Fruit fly (Drosophila melanogaster) whole organism, embryonic: ENCODE results near the gene CG5498.
A peak's percentile ranks its signal among the peaks of the same experiment; 100 is the strongest.

ENCODE experiments used
- Abd-B ChIP-seq: fragments of 200-800 bp; sonication (Bioruptor generic); optimal IDR thresholded peaks from 2 replicates; lab custom pipeline; 2018; ENCODE audit warnings: missing biosample characterization, mild to moderate bottlenecking, missing genetic modification characterization, moderate library complexity
- Antp ChIP-seq: fragments of 200-800 bp; sonication (Bioruptor generic); optimal IDR thresholded peaks from 3 replicates; lab custom pipeline; 2016; ENCODE audit warnings: missing biosample characterization, missing genetic modification characterization
- CG10147 ChIP-seq: fragments of 200-800 bp; sonication (Bioruptor generic); optimal IDR thresholded peaks from 2 replicates; lab custom pipeline; 2019; ENCODE audit warnings: missing biosample characterization, mild to moderate bottlenecking, missing genetic modification characterization, moderate library complexity
- CG10209 ChIP-seq: fragments of 200-800 bp; sonication (Bioruptor generic); optimal IDR thresholded peaks from 3 replicates; lab custom pipeline; 2017; ENCODE audit warnings: missing biosample characterization, mild to moderate bottlenecking, missing genetic modification characterization, missing genetic modification reagents
- CG1024 ChIP-seq: fragments of 200-800 bp; sonication (Bioruptor generic); IDR thresholded peaks from 2 replicates; pipeline ENCODE4 v1.3.6; 2022; ENCODE audit warnings: missing biosample characterization, missing genetic modification characterization
- CG10654 ChIP-seq: fragments of 200-800 bp; sonication (Bioruptor generic); optimal IDR thresholded peaks from 2 replicates; lab custom pipeline; 2016; ENCODE audit warnings: missing biosample characterization, missing genetic modification characterization
- CG12219 ChIP-seq: fragments of 200-800 bp; sonication (Bioruptor generic); optimal IDR thresholded peaks from 3 replicates; lab custom pipeline; 2018; ENCODE audit warnings: missing biosample characterization, mild to moderate bottlenecking, missing genetic modification characterization
- CG12659 ChIP-seq: fragments of 200-800 bp; sonication (Bioruptor generic); optimal IDR thresholded peaks from 3 replicates; lab custom pipeline; 2017; ENCODE audit warnings: mild to moderate bottlenecking, missing biosample characterization, missing genetic modification reagents, missing genetic modification characterization
- CG13624 ChIP-seq: fragments of 200-800 bp; sonication (Bioruptor generic); optimal IDR thresholded peaks from 2 replicates; lab custom pipeline; 2016; ENCODE audit warnings: missing biosample characterization, missing genetic modification characterization
- CG15073 ChIP-seq: fragments of 200-800 bp; sonication (Bioruptor generic); optimal IDR thresholded peaks from 2 replicates; lab custom pipeline; 2016; ENCODE audit warnings: missing biosample characterization, missing genetic modification characterization
- CG16813 ChIP-seq: fragments of 200-800 bp; sonication (Bioruptor generic); IDR thresholded peaks from 3 replicates; pipeline ENCODE4 v1.3.6; 2022; ENCODE audit warnings: missing biosample characterization, missing genetic modification characterization; ENCODE audit not compliant: partially characterized antibody
- CG17328 ChIP-seq: fragments of 200-800 bp; sonication (Bioruptor generic); IDR thresholded peaks from 2 replicates; pipeline ENCODE4 v1.3.6; 2022; ENCODE audit warnings: missing biosample characterization, missing genetic modification characterization
- CG17359 ChIP-seq: fragments of 200-800 bp; sonication (Bioruptor generic); optimal IDR thresholded peaks from 3 replicates; lab custom pipeline; 2018; ENCODE audit warnings: missing biosample characterization, mild to moderate bottlenecking, missing genetic modification characterization, moderate library complexity
- CG18619 ChIP-seq: fragments of 200-800 bp; sonication (Bioruptor generic); optimal IDR thresholded peaks from 3 replicates; lab custom pipeline; 2017; ENCODE audit warnings: missing biosample characterization, mild to moderate bottlenecking, missing genetic modification characterization
- CG2889 ChIP-seq: fragments of 200-800 bp; sonication (Bioruptor generic); IDR thresholded peaks from 3 replicates; pipeline ENCODE4 v1.3.6; 2022; ENCODE audit warnings: missing biosample characterization, missing genetic modification characterization
- CG32772 ChIP-seq: fragments of 200-800 bp; sonication (Bioruptor generic); IDR thresholded peaks from 2 replicates; pipeline ENCODE4 v1.3.6; 2022; ENCODE audit warnings: missing biosample characterization, missing genetic modification characterization
- CG4424 ChIP-seq: fragments of 200-800 bp; sonication (Bioruptor generic); optimal IDR thresholded peaks from 3 replicates; lab custom pipeline; 2016; ENCODE audit warnings: missing biosample characterization, missing genetic modification characterization
- CG4617 ChIP-seq: fragments of 200-800 bp; sonication (Bioruptor generic); optimal IDR thresholded peaks from 3 replicates; lab custom pipeline; 2016; ENCODE audit warnings: missing biosample characterization, missing genetic modification characterization, borderline replicate concordance
- CG4820 ChIP-seq: fragments of 200-800 bp; sonication (Bioruptor generic); optimal IDR thresholded peaks from 3 replicates; lab custom pipeline; 2016; ENCODE audit warnings: missing biosample characterization, missing genetic modification characterization
- CG7745 ChIP-seq: fragments of 200-800 bp; sonication (Bioruptor generic); optimal IDR thresholded peaks from 2 replicates; lab custom pipeline; 2018; ENCODE audit warnings: missing biosample characterization, mild to moderate bottlenecking, missing genetic modification characterization, moderate library complexity
- CG7928 ChIP-seq: fragments of 200-800 bp; sonication (Bioruptor generic); optimal IDR thresholded peaks from 2 replicates; lab custom pipeline; 2017; ENCODE audit warnings: missing biosample characterization, mild to moderate bottlenecking, missing genetic modification characterization
- CG7963 ChIP-seq: fragments of 200-800 bp; sonication (Bioruptor generic); IDR thresholded peaks from 3 replicates; pipeline ENCODE4 v1.3.6; 2022; ENCODE audit warnings: missing biosample characterization, missing genetic modification characterization; ENCODE audit not compliant: partially characterized antibody
- CG9609 ChIP-seq: fragments of 200-800 bp; sonication (Bioruptor generic); optimal IDR thresholded peaks from 3 replicates; lab custom pipeline; 2016; ENCODE audit warnings: missing biosample characterization, missing genetic modification characterization
- CG9727 ChIP-seq: fragments of 200-800 bp; sonication (Bioruptor generic); optimal IDR thresholded peaks from 3 replicates; lab custom pipeline; 2017; ENCODE audit warnings: missing biosample characterization, mild to moderate bottlenecking, missing genetic modification characterization
- Drgx ChIP-seq: fragments of 200-800 bp; sonication (Bioruptor generic); IDR thresholded peaks from 2 replicates; pipeline ENCODE4 v1.3.6; 2022; ENCODE audit warnings: missing biosample characterization, missing genetic modification characterization
- Fer1 ChIP-seq: fragments of 200-800 bp; sonication (Bioruptor generic); optimal IDR thresholded peaks from 2 replicates; lab custom pipeline; 2017; ENCODE audit warnings: missing biosample characterization, mild to moderate bottlenecking, missing genetic modification characterization
- HLH3B ChIP-seq: fragments of 200-800 bp; sonication (Bioruptor generic); IDR thresholded peaks from 2 replicates; pipeline ENCODE4 v1.3.6; 2022; ENCODE audit warnings: missing biosample characterization, missing genetic modification characterization
- Meics ChIP-seq: fragments of 200-800 bp; sonication (Bioruptor generic); optimal IDR thresholded peaks from 2 replicates; lab custom pipeline; 2017; ENCODE audit warnings: missing biosample characterization, mild to moderate bottlenecking, missing genetic modification characterization
- NC2α ChIP-seq: fragments of 200-800 bp; sonication (Bioruptor generic); optimal IDR thresholded peaks from 2 replicates; lab custom pipeline; 2016; ENCODE audit warnings: missing biosample characterization, missing genetic modification characterization
- NfI ChIP-seq: fragments of 200-800 bp; sonication (Bioruptor generic); optimal IDR thresholded peaks from 3 replicates; lab custom pipeline; 2018; ENCODE audit warnings: missing biosample characterization, mild to moderate bottlenecking, missing genetic modification characterization, moderate library complexity
- Pdp1 ChIP-seq, 2 experiments: fragments of 200-800 bp; sonication (Bioruptor generic); optimal IDR thresholded peaks; 3 replicates each; lab custom pipeline; 2016; ENCODE audit warnings: missing biosample characterization in 2 of 2, missing genetic modification characterization in 2 of 2, mild to moderate bottlenecking in 1 of 2, moderate library complexity in 1 of 2
- Stat92E ChIP-seq, 3 experiments: fragments of >200 bp in 2 of 3; fragments of 200-800 bp in 1 of 3; sonication (Bioruptor generic) in 1 of 3; optimal IDR thresholded peaks; 2 replicates each; lab custom pipeline; 2017 to 2019; ENCODE audit warnings: missing biosample characterization in 3 of 3, missing genetic modification characterization in 3 of 3, mild to moderate bottlenecking in 1 of 3, moderate library complexity in 1 of 3
- bigmax ChIP-seq: fragments of 200-800 bp; sonication (Bioruptor generic); optimal IDR thresholded peaks from 2 replicates; lab custom pipeline; 2018; ENCODE audit warnings: missing biosample characterization, mild to moderate bottlenecking, missing genetic modification characterization
- cas ChIP-seq: fragments of 200-800 bp; sonication (Bioruptor generic); IDR thresholded peaks from 2 replicates; pipeline ENCODE4 v1.3.6; 2022; ENCODE audit warnings: missing biosample characterization, missing genetic modification characterization
- croc ChIP-seq: fragments of 200-800 bp; sonication (Bioruptor generic); conservative IDR thresholded peaks from 3 replicates; pipeline ENCODE4 v1.3.6; 2022; ENCODE audit warnings: missing biosample characterization, missing genetic modification characterization
- dati ChIP-seq: fragments of 200-800 bp; sonication (Bioruptor generic); IDR thresholded peaks from 2 replicates; pipeline ENCODE4 v1.3.6; 2022; ENCODE audit warnings: missing biosample characterization, missing genetic modification characterization
- dmrt11E ChIP-seq: fragments of 200-800 bp; sonication (Bioruptor generic); optimal IDR thresholded peaks from 3 replicates; lab custom pipeline; 2018; ENCODE audit warnings: missing biosample characterization, mild to moderate bottlenecking, missing genetic modification characterization, moderate library complexity
- fd3F ChIP-seq: fragments of 200-800 bp; sonication (Bioruptor generic); optimal IDR thresholded peaks from 2 replicates; lab custom pipeline; 2018; ENCODE audit warnings: missing biosample characterization, mild to moderate bottlenecking, missing genetic modification characterization, moderate library complexity
- gfzf ChIP-seq: fragments of 200-800 bp; sonication (Bioruptor generic); optimal IDR thresholded peaks from 2 replicates; lab custom pipeline; 2016; ENCODE audit warnings: missing biosample characterization, mild to moderate bottlenecking, missing genetic modification characterization, moderate library complexity
- nerfin-2 ChIP-seq: fragments of 200-800 bp; sonication (Bioruptor generic); IDR thresholded peaks from 2 replicates; pipeline ENCODE4 v1.3.6; 2022; ENCODE audit warnings: missing biosample characterization, missing genetic modification characterization; ENCODE audit not compliant: partially characterized antibody
- pan ChIP-seq, 4 experiments: fragments of >200 bp in 3 of 4; fragments of 200-800 bp in 1 of 4; sonication (Bioruptor generic) in 1 of 4; optimal IDR thresholded peaks in 3 of 4; IDR thresholded peaks in 1 of 4; 2 replicates each; pipeline versions ENCODE4 v1.3.6 to Lab custom; 2017 to 2022; ENCODE audit warnings: missing biosample characterization in 2 of 4, missing genetic modification characterization in 2 of 4, mixed read lengths in 1 of 4
- pum ChIP-seq: fragments of 200-800 bp; sonication (Bioruptor generic); optimal IDR thresholded peaks from 2 replicates; lab custom pipeline; 2016; ENCODE audit warnings: missing biosample characterization, missing genetic modification characterization
- run ChIP-seq: fragments of 200-800 bp; sonication (Bioruptor generic); optimal IDR thresholded peaks from 3 replicates; lab custom pipeline; 2018; ENCODE audit warnings: missing biosample characterization, mild to moderate bottlenecking, missing genetic modification characterization
- sr ChIP-seq: fragments of 200-800 bp; sonication (Bioruptor generic); IDR thresholded peaks from 3 replicates; pipeline ENCODE4 v1.3.6; 2022; ENCODE audit warnings: missing biosample characterization, missing genetic modification characterization
- toy ChIP-seq: fragments of 200-800 bp; sonication (Bioruptor generic); IDR thresholded peaks from 2 replicates; pipeline ENCODE4 v1.3.6; 2022; ENCODE audit warnings: missing biosample characterization, missing genetic modification characterization
- zen ChIP-seq: fragments of 200-800 bp; sonication (Bioruptor generic); optimal IDR thresholded peaks from 3 replicates; lab custom pipeline; 2018; ENCODE audit warnings: missing biosample characterization, mild to moderate bottlenecking, missing genetic modification characterization, moderate library complexity

CG5498 gene

dm6 chr3L:20398243-20399222 lies 14.6 kb upstream of the CG5498 start (continued):
- TF ChIP-seq CG18619 = peak; percentile 88
- TF ChIP-seq nerfin-2 (GFP tag; lab: Robert Waterston, UW) = no peak
- TF ChIP-seq cas (GFP tag; lab: Robert Waterston, UW) = no peak
- TF ChIP-seq CG32772 (GFP tag; lab: Robert Waterston, UW) = peak; percentile 23; the same call in 1 of the 2 replicates
- peak; percentile 82 for TF ChIP-seq Meics
- peak; percentile 69 to 85 for TF ChIP-seq Pdp1 (GFP tag; optimal IDR thresholded peaks at IDR 0.05; lab: Kevin White, UChicago)
- peak; percentile 42 for TF ChIP-seq NC2α (GFP tag; lab: Kevin White, UChicago)
- TF ChIP-seq zen (tag; lab: Kevin White, UChicago) = peak; percentile 46
- peak; percentile 83 for TF ChIP-seq CG10209 (GFP tag; lab: Kevin White, UChicago)
- TF ChIP-seq Stat92E (GFP tag; optimal IDR thresholded peaks at IDR 0.05; lab: Kevin White, UChicago) = peak in 1 of 3 experiments; percentile 46
- peak; percentile 32 for TF ChIP-seq CG4617 (GFP tag; lab: Kevin White, UChicago)
- TF ChIP-seq CG10147 (GFP tag; lab: Kevin White, UChicago) = peak; percentile 81
- TF ChIP-seq CG16813 = no peak
- peak; percentile 91 for TF ChIP-seq CG4424 (GFP tag; lab: Kevin White, UChicago)
- TF ChIP-seq CG13624 (GFP tag; lab: Kevin White, UChicago) = peak; percentile 75
- no peak for TF ChIP-seq toy (GFP tag; lab: Robert Waterston, UW)
- peak; percentile 85 for TF ChIP-seq CG12219 (GFP tag; lab: Kevin White, UChicago)
- peak; percentile 74 for TF ChIP-seq CG4820 (GFP tag; lab: Kevin White, UChicago)
- no peak for TF ChIP-seq sr (GFP tag; lab: Robert Waterston, UW)
- TF ChIP-seq gfzf (GFP tag; lab: Kevin White, UChicago) = no peak
- TF ChIP-seq CG7963 (GFP tag; lab: Robert Waterston, UW) = no peak
- TF ChIP-seq dati (GFP tag; lab: Robert Waterston, UW) = 0 out of 2 replicates have a peak, but pooled peaks have one; percentile 28
- TF ChIP-seq HLH3B (GFP tag; lab: Robert Waterston, UW) = peak; percentile 72
- TF ChIP-seq CG10654 = peak; percentile 71
- TF ChIP-seq CG7745 = no peak
- TF ChIP-seq dmrt11E (tag; lab: Kevin White, UChicago) = peak; percentile 70
- TF ChIP-seq fd3F (GFP tag; lab: Kevin White, UChicago) = peak; percentile 86
- TF ChIP-seq Abd-B = peak; percentile 69
- peak; percentile 87 for TF ChIP-seq CG17359 (tag; lab: Kevin White, UChicago)
- TF ChIP-seq CG1024 (GFP tag; lab: Robert Waterston, UW) = 0 out of 2 replicates have a peak, but pooled peaks have one; percentile 17
- TF ChIP-seq run (tag; lab: Kevin White, UChicago) = peak; percentile 76
- no peak for TF ChIP-seq bigmax (GFP tag; lab: Kevin White, UChicago)
- TF ChIP-seq Antp = peak; percentile 58
- TF ChIP-seq Fer1 (GFP tag; lab: Kevin White, UChicago) = peak; percentile 85
- TF ChIP-seq CG15073 (GFP tag; lab: Kevin White, UChicago) = no peak
- TF ChIP-seq Drgx (GFP tag; lab: Robert Waterston, UW) = peak; percentile 78
- TF ChIP-seq CG9609 (GFP tag; lab: Kevin White, UChicago) = peak; percentile 72
- TF ChIP-seq CG2889 (GFP tag; lab: Robert Waterston, UW) = peak; percentile 33; the same call in 1 of the 3 replicates
- TF ChIP-seq CG7928 (GFP tag; lab: Kevin White, UChicago) = peak; percentile 51
- peak; percentile 65 for TF ChIP-seq pum (GFP tag; lab: Kevin White, UChicago)
- TF ChIP-seq croc (GFP tag; lab: Robert Waterston, UW) = peak; percentile 36; the same call in 2 of the 3 replicates
- TF ChIP-seq CG17328 = peak; percentile 62
- TF ChIP-seq CG9727 (GFP tag; lab: Kevin White, UChicago) = peak; percentile 78
- TF ChIP-seq pan (optimal IDR thresholded peaks at IDR 0.05; lab: Kevin White, UChicago) = no peak
- TF ChIP-seq pan (GFP tag; optimal IDR thresholded peaks at IDR 0.05 in 1 of 2, IDR thresholded peaks at IDR 0.05 in 1 of 2) = peak in 1 of 2 experiments; percentile 73
- TF ChIP-seq CG12659 (GFP tag; lab: Kevin White, UChicago) = peak; percentile 90
- TF ChIP-seq NfI = peak; percentile 87
